Fruit fly (Drosophila melanogaster) whole organism, embryonic: Measurements from ENCODE around the gene kis.

Experiments
- Asciz ChIP-seq: fragments of 200-800 bp; sonication (Bioruptor generic); optimal IDR thresholded peaks from 2 replicates; lab custom pipeline; 2017; ENCODE audit warnings: missing biosample characterization, mild to moderate bottlenecking, missing genetic modification characterization, missing genetic modification reagents
- BEAF-32 ChIP-seq: fragments of 200-800 bp; sonication (Bioruptor generic); optimal IDR thresholded peaks from 3 replicates; lab custom pipeline; 2017; ENCODE audit warnings: missing biosample characterization, missing genetic modification characterization, mild to moderate bottlenecking, moderate library complexity, missing genetic modification reagents
- Bgb ChIP-seq: fragments of 200-800 bp; sonication (Bioruptor generic); IDR thresholded peaks from 2 replicates; pipeline ENCODE4 v1.3.6; 2022; ENCODE audit warnings: missing biosample characterization, missing genetic modification characterization; ENCODE audit not compliant: partially characterized antibody
- CG10274 ChIP-seq: fragments of 200-800 bp; sonication (Bioruptor generic); optimal IDR thresholded peaks from 3 replicates; lab custom pipeline; 2017; ENCODE audit warnings: missing biosample characterization, mild to moderate bottlenecking, missing genetic modification characterization
- CG10462 ChIP-seq: fragments of 200-800 bp; sonication (Bioruptor generic); optimal IDR thresholded peaks from 2 replicates; lab custom pipeline; 2016; ENCODE audit warnings: missing biosample characterization, missing genetic modification characterization
- CG12155 ChIP-seq: fragments of 200-800 bp; sonication (Bioruptor generic); optimal IDR thresholded peaks from 3 replicates; lab custom pipeline; 2016; ENCODE audit warnings: missing biosample characterization, missing genetic modification characterization
- CG12659 ChIP-seq: fragments of 200-800 bp; sonication (Bioruptor generic); optimal IDR thresholded peaks from 3 replicates; lab custom pipeline; 2017; ENCODE audit warnings: mild to moderate bottlenecking, missing biosample characterization, missing genetic modification reagents, missing genetic modification characterization
- CG14667 ChIP-seq: fragments of 200-800 bp; sonication (Bioruptor generic); IDR thresholded peaks from 2 replicates; pipeline ENCODE4 v1.3.6; 2022; ENCODE audit warnings: missing biosample characterization, missing genetic modification characterization
- CG14710 ChIP-seq: fragments of 200-800 bp; sonication (Bioruptor generic); optimal IDR thresholded peaks from 3 replicates; lab custom pipeline; 2019; ENCODE audit warnings: missing biosample characterization, mild to moderate bottlenecking, missing genetic modification characterization, moderate library complexity
- CG17359 ChIP-seq: fragments of 200-800 bp; sonication (Bioruptor generic); optimal IDR thresholded peaks from 3 replicates; lab custom pipeline; 2018; ENCODE audit warnings: missing biosample characterization, mild to moderate bottlenecking, missing genetic modification characterization, moderate library complexity
- CG17802 ChIP-seq: fragments of 200-800 bp; sonication (Bioruptor generic); optimal IDR thresholded peaks from 2 replicates; lab custom pipeline; 2018; ENCODE audit warnings: missing biosample characterization, mild to moderate bottlenecking, missing genetic modification characterization, moderate library complexity
- CG3995 ChIP-seq: fragments of 200-800 bp; sonication (Bioruptor generic); optimal IDR thresholded peaks from 3 replicates; lab custom pipeline; 2016; ENCODE audit warnings: missing biosample characterization, missing genetic modification characterization
- CG7372 ChIP-seq: fragments of 200-800 bp; sonication (Bioruptor generic); IDR thresholded peaks from 2 replicates; pipeline ENCODE4 v1.3.6; 2022; ENCODE audit warnings: missing biosample characterization, missing genetic modification characterization
- CG7556 ChIP-seq: fragments of 200-800 bp; sonication (Bioruptor generic); optimal IDR thresholded peaks from 2 replicates; lab custom pipeline; 2017; ENCODE audit warnings: missing biosample characterization, mild to moderate bottlenecking, missing genetic modification characterization
- CG7987 ChIP-seq: fragments of 200-800 bp; sonication (Bioruptor generic); optimal IDR thresholded peaks from 2 replicates; lab custom pipeline; 2018; ENCODE audit warnings: missing biosample characterization, mild to moderate bottlenecking, missing genetic modification characterization, moderate library complexity
- CG9437 ChIP-seq: fragments of 200-800 bp; sonication (Bioruptor generic); optimal IDR thresholded peaks from 2 replicates; lab custom pipeline; 2018; ENCODE audit warnings: missing biosample characterization, mild to moderate bottlenecking, missing genetic modification characterization
- CG9797 ChIP-seq: fragments of 200-800 bp; sonication (Bioruptor generic); optimal IDR thresholded peaks from 3 replicates; lab custom pipeline; 2018; ENCODE audit warnings: missing biosample characterization, mild to moderate bottlenecking, missing genetic modification characterization
- Deaf1 ChIP-seq: fragments of 200-800 bp; optimal IDR thresholded peaks from 3 replicates; lab custom pipeline; 2019; ENCODE audit warnings: missing biosample characterization, mild to moderate bottlenecking, missing genetic modification characterization, moderate library complexity
- Dref ChIP-seq: fragments of 200-800 bp; sonication (Bioruptor generic); IDR thresholded peaks from 2 replicates; pipeline ENCODE4 v1.3.6; 2022; ENCODE audit warnings: missing biosample characterization, missing genetic modification characterization
- Hey ChIP-seq: fragments of 200-800 bp; sonication (Bioruptor generic); optimal IDR thresholded peaks from 3 replicates; lab custom pipeline; 2018; ENCODE audit warnings: missing biosample characterization, mild to moderate bottlenecking, missing genetic modification characterization
- Med ChIP-seq: fragments of 200-800 bp; sonication (Bioruptor generic); peaks from one replicate; lab custom pipeline; 2016; ENCODE audit warnings: missing biosample characterization, missing genetic modification characterization, mild to moderate bottlenecking, inconsistent platforms, moderate library complexity
- Pdp1 ChIP-seq, 2 experiments: fragments of 200-800 bp; sonication (Bioruptor generic); optimal IDR thresholded peaks; 3 replicates each; lab custom pipeline; 2016; ENCODE audit warnings: missing biosample characterization in 2 of 2, missing genetic modification characterization in 2 of 2, mild to moderate bottlenecking in 1 of 2, moderate library complexity in 1 of 2
- Sry-δ ChIP-seq: fragments of 200-800 bp; sonication (Bioruptor generic); optimal IDR thresholded peaks from 2 replicates; lab custom pipeline; 2016; ENCODE audit warnings: missing biosample characterization, missing genetic modification characterization
- Vsx1 ChIP-seq: fragments of 200-800 bp; sonication (Bioruptor generic); optimal IDR thresholded peaks from 2 replicates; lab custom pipeline; 2017; ENCODE audit warnings: missing biosample characterization, mild to moderate bottlenecking, missing genetic modification characterization, missing genetic modification reagents
- Xrp1 ChIP-seq: fragments of 200-800 bp; sonication (Bioruptor generic); IDR thresholded peaks from 2 replicates; pipeline ENCODE4 v1.3.6; 2022; ENCODE audit warnings: missing biosample characterization, missing genetic modification characterization
- aop ChIP-seq: fragments of 200-800 bp; sonication (Bioruptor generic); IDR thresholded peaks from 2 replicates; pipeline ENCODE4 v1.3.6; 2022; ENCODE audit warnings: missing biosample characterization, missing genetic modification characterization
- az2 ChIP-seq: fragments of 200-800 bp; sonication (Bioruptor generic); optimal IDR thresholded peaks from 3 replicates; lab custom pipeline; 2016; ENCODE audit warnings: missing biosample characterization, missing genetic modification characterization
- ci ChIP-seq: fragments of 200-800 bp; sonication (Bioruptor generic); IDR thresholded peaks from 3 replicates; pipeline ENCODE4 v1.3.6; 2022; ENCODE audit warnings: missing biosample characterization, missing genetic modification characterization
- dmrt99B ChIP-seq: fragments of 200-800 bp; sonication (Bioruptor generic); optimal IDR thresholded peaks from 2 replicates; lab custom pipeline; 2018; ENCODE audit warnings: missing biosample characterization, mild to moderate bottlenecking, missing genetic modification characterization, moderate library complexity
- dpn ChIP-seq, 2 experiments: fragments of 200-800 bp; sonication (Bioruptor generic); optimal IDR thresholded peaks; 3 replicates each; lab custom pipeline; 2016; ENCODE audit warnings: missing biosample characterization in 2 of 2, missing genetic modification characterization in 2 of 2
- esg ChIP-seq: fragments of 200-800 bp; sonication (Bioruptor generic); conservative IDR thresholded peaks from 2 replicates; pipeline ENCODE4 v1.3.6; 2022; ENCODE audit warnings: missing biosample characterization, missing genetic modification characterization
- eve ChIP-seq, 2 experiments: fragments of >200 bp; optimal IDR thresholded peaks; 2 replicates each; lab custom pipeline; 2017; ENCODE audit warnings: missing biosample characterization in 2 of 2, missing genetic modification characterization in 2 of 2
- ftz-f1 ChIP-seq: fragments of 200-800 bp; sonication (Bioruptor generic); optimal IDR thresholded peaks from 2 replicates; lab custom pipeline; 2016; ENCODE audit warnings: missing biosample characterization, missing genetic modification characterization
- gcm ChIP-seq: fragments of 200-800 bp; sonication (Bioruptor generic); optimal IDR thresholded peaks from 2 replicates; lab custom pipeline; 2019; ENCODE audit warnings: missing biosample characterization, mild to moderate bottlenecking, missing genetic modification characterization, moderate library complexity
- knrl ChIP-seq: fragments of 200-800 bp; sonication (Bioruptor generic); IDR thresholded peaks from 3 replicates; pipeline ENCODE4 v1.3.6; 2022; ENCODE audit warnings: missing biosample characterization, missing genetic modification characterization; ENCODE audit not compliant: partially characterized antibody
- lilli ChIP-seq: fragments of 200-800 bp; sonication (Bioruptor generic); optimal IDR thresholded peaks from 3 replicates; lab custom pipeline; 2016; ENCODE audit warnings: missing biosample characterization, missing genetic modification characterization
- lola ChIP-seq, 3 experiments: fragments of >200 bp in 2 of 3; fragments of 200-800 bp in 1 of 3; sonication (Bioruptor generic) in 1 of 3; optimal IDR thresholded peaks; 2 replicates each; lab custom pipeline; 2017 to 2019; ENCODE audit warnings: missing biosample characterization in 3 of 3, missing genetic modification characterization in 3 of 3, mild to moderate bottlenecking in 1 of 3, moderate library complexity in 1 of 3
- mam ChIP-seq: fragments of 200-800 bp; sonication (Bioruptor generic); optimal IDR thresholded peaks from 3 replicates; lab custom pipeline; 2016; ENCODE audit warnings: missing biosample characterization, missing genetic modification characterization
- pzg ChIP-seq: fragments of 200-800 bp; sonication (Bioruptor generic); optimal IDR thresholded peaks from 3 replicates; lab custom pipeline; 2018; ENCODE audit warnings: missing biosample characterization, mild to moderate bottlenecking, missing genetic modification characterization, moderate library complexity
- row ChIP-seq: fragments of 200-800 bp; sonication (Bioruptor generic); IDR thresholded peaks from 3 replicates; pipeline ENCODE4 v1.3.6; 2022; ENCODE audit warnings: missing biosample characterization, missing genetic modification characterization
- slbo ChIP-seq: fragments of 200-800 bp; sonication (Bioruptor generic); IDR thresholded peaks from 2 replicates; pipeline ENCODE4 v1.3.6; 2022; ENCODE audit warnings: missing biosample characterization, missing genetic modification characterization
- sob ChIP-seq: fragments of 200-800 bp; sonication (Bioruptor generic); IDR thresholded peaks from 2 replicates; pipeline ENCODE4 v1.3.6; 2022; ENCODE audit warnings: missing biosample characterization, missing genetic modification characterization
- sqz ChIP-seq: fragments of 200-800 bp; sonication (Bioruptor generic); optimal IDR thresholded peaks from 3 replicates; lab custom pipeline; 2018; ENCODE audit warnings: missing biosample characterization, mild to moderate bottlenecking, missing genetic modification characterization
- trem ChIP-seq: fragments of 200-800 bp; optimal IDR thresholded peaks from 3 replicates; lab custom pipeline; 2019; ENCODE audit warnings: missing biosample characterization, mild to moderate bottlenecking, missing genetic modification characterization, moderate library complexity
- unpg ChIP-seq: fragments of 200-800 bp; sonication (Bioruptor generic); optimal IDR thresholded peaks from 3 replicates; lab custom pipeline; 2018; ENCODE audit warnings: missing biosample characterization, mild to moderate bottlenecking, missing genetic modification characterization, moderate library complexity

The kis gene

dm6 chr2L:249048-249825 is 1.4 kb downstream of the kis start (continued):
- TF ChIP-seq Asciz (GFP tag; lab: Kevin White, UChicago) (no peak), CG12155 (GFP tag; lab: Kevin White, UChicago) (peak; percentile 31), CG7987 (peak; percentile 22), Hey (no peak), Deaf1 (tag; lab: Kevin White, UChicago) (peak; percentile 75), ci (peak; percentile 55; the same call in 2 of the 3 replicates), sqz (GFP tag; lab: Kevin White, UChicago) (peak; percentile 68), Vsx1 (GFP tag; lab: Kevin White, UChicago) (peak; percentile 9), gcm (GFP tag; lab: Kevin White, UChicago) (peak; percentile 54), Xrp1 (peak; percentile 32; the same call in 1 of the 2 replicates), CG17359 (peak; percentile 34), CG9797 (GFP tag; lab: Kevin White, UChicago) (no peak)

dm6 chr2L:248592-248991 is 2.0 kb downstream of the kis start:
- TF ChIP-seq knrl (GFP tag; lab: Robert Waterston, UW) (0 out of 3 replicates have a peak, but pooled peaks have one; percentile 6), Pdp1 (GFP tag; optimal IDR thresholded peaks at IDR 0.05; lab: Kevin White, UChicago) (peak in 1 of 2 experiments; percentile 85), dpn (GFP tag; optimal IDR thresholded peaks at IDR 0.05; lab: Kevin White, UChicago) (no peak), aop (GFP tag; lab: Robert Waterston, UW) (no peak), CG9437 (GFP tag; lab: Kevin White, UChicago) (peak; percentile 28), Sry-δ (GFP tag; lab: Kevin White, UChicago) (peak; percentile 10), eve (GFP tag; optimal IDR thresholded peaks at IDR 0.05; lab: Kevin White, UChicago) (peak in 1 of 2 experiments; percentile 21), BEAF-32 (GFP tag; lab: Kevin White, UChicago) (peak; percentile 50), CG17802 (tag; lab: Kevin White, UChicago) (no peak), Dref (GFP tag; lab: Robert Waterston, UW) (peak; percentile 37), CG3995 (GFP tag; lab: Kevin White, UChicago) (peak; percentile 92), CG14667 (GFP tag; lab: Robert Waterston, UW) (no peak), CG12659 (GFP tag; lab: Kevin White, UChicago) (peak; percentile 8)

dm6 chr2L:247845-248473 is 2.7 kb downstream of the kis start:
- TF ChIP-seq az2 (GFP tag; lab: Kevin White, UChicago) (peak; percentile 23), Bgb (GFP tag; lab: Robert Waterston, UW) (peak; percentile 42; the same call in 1 of the 2 replicates), trem (tag; lab: Kevin White, UChicago) (peak; percentile 60), ftz-f1 (peak; percentile 8), unpg (GFP tag; lab: Kevin White, UChicago) (peak; percentile 50), CG14710 (tag; lab: Kevin White, UChicago) (peak; percentile 12), Pdp1 (GFP tag; optimal IDR thresholded peaks at IDR 0.05; lab: Kevin White, UChicago) (no peak), pzg (GFP tag; lab: Kevin White, UChicago) (no peak), CG10274 (GFP tag; lab: Kevin White, UChicago) (peak; percentile 32), CG10462 (GFP tag; lab: Kevin White, UChicago) (no peak), esg (GFP tag; lab: Robert Waterston, UW) (peak; percentile 37), mam (GFP tag; lab: Kevin White, UChicago) (peak; percentile 33), CG7556 (peak; percentile 77), sob (GFP tag; lab: Robert Waterston, UW) (0 out of 2 replicates have a peak, but pooled peaks have one; percentile 20), row (GFP tag; lab: Robert Waterston, UW) (peak; percentile 55), lola (GFP tag; optimal IDR thresholded peaks at IDR 0.05; lab: Kevin White, UChicago) (peak in 1 of 3 experiments; percentile 27), Med (GFP tag; lab: Kevin White, UChicago) (peak; percentile 66), lilli (GFP tag; lab: Kevin White, UChicago) (peak; percentile 46), CG7372 (GFP tag; lab: Robert Waterston, UW) (no peak), slbo (GFP tag; lab: Robert Waterston, UW) (peak; percentile 75), dmrt99B (tag; lab: Kevin White, UChicago) (peak; percentile 59)
